Fruit fly (Drosophila melanogaster) whole organism, embryonic: ENCODE measurements around the gene mRpL16.

Experiments used
- Abd-B ChIP-seq: fragments of 200-800 bp; sonication (Bioruptor generic); optimal IDR thresholded peaks from 2 replicates; lab custom pipeline; 2018; ENCODE audit warnings: missing biosample characterization, mild to moderate bottlenecking, missing genetic modification characterization, moderate library complexity
- Adf1 ChIP-seq: fragments of 200-800 bp; sonication (Bioruptor generic); IDR thresholded peaks from 2 replicates; pipeline ENCODE4 v1.3.6; 2022; ENCODE audit warnings: missing biosample characterization, missing genetic modification characterization
- Bgb ChIP-seq: fragments of 200-800 bp; sonication (Bioruptor generic); IDR thresholded peaks from 2 replicates; pipeline ENCODE4 v1.3.6; 2022; ENCODE audit warnings: missing biosample characterization, missing genetic modification characterization; ENCODE audit not compliant: partially characterized antibody
- Blimp-1 ChIP-seq: fragments of 200-800 bp; sonication (Bioruptor generic); optimal IDR thresholded peaks from 3 replicates; lab custom pipeline; 2018; ENCODE audit warnings: missing biosample characterization, missing genetic modification characterization, mild to moderate bottlenecking, moderate library complexity, missing genetic modification reagents
- CG10543 ChIP-seq: fragments of 200-800 bp; sonication (Bioruptor generic); optimal IDR thresholded peaks from 3 replicates; lab custom pipeline; 2017; ENCODE audit warnings: missing biosample characterization, mild to moderate bottlenecking, missing genetic modification characterization, moderate library complexity
- CG14965 ChIP-seq: fragments of 200-800 bp; sonication (Bioruptor generic); optimal IDR thresholded peaks from 2 replicates; lab custom pipeline; 2016; ENCODE audit warnings: missing biosample characterization, missing genetic modification characterization, borderline replicate concordance
- CG15514 ChIP-seq: fragments of 200-800 bp; sonication (Bioruptor generic); optimal IDR thresholded peaks from 3 replicates; lab custom pipeline; 2017; ENCODE audit warnings: missing biosample characterization, missing genetic modification characterization, mild to moderate bottlenecking, moderate library complexity, missing genetic modification reagents
- CG16813 ChIP-seq: fragments of 200-800 bp; sonication (Bioruptor generic); IDR thresholded peaks from 3 replicates; pipeline ENCODE4 v1.3.6; 2022; ENCODE audit warnings: missing biosample characterization, missing genetic modification characterization; ENCODE audit not compliant: partially characterized antibody
- CG16863 ChIP-seq: fragments of 200-800 bp; sonication (Bioruptor generic); optimal IDR thresholded peaks from 3 replicates; lab custom pipeline; 2016; ENCODE audit warnings: missing biosample characterization, missing genetic modification characterization
- CG17612 ChIP-seq: fragments of 200-800 bp; sonication (Bioruptor generic); IDR thresholded peaks from 2 replicates; pipeline ENCODE4 v1.3.6; 2022; ENCODE audit warnings: missing biosample characterization, missing genetic modification characterization
- CG17802 ChIP-seq: fragments of 200-800 bp; sonication (Bioruptor generic); optimal IDR thresholded peaks from 2 replicates; lab custom pipeline; 2018; ENCODE audit warnings: missing biosample characterization, mild to moderate bottlenecking, missing genetic modification characterization, moderate library complexity
- CG18262 ChIP-seq: fragments of 200-800 bp; optimal IDR thresholded peaks from 3 replicates; lab custom pipeline; 2019; ENCODE audit warnings: missing biosample characterization, mild to moderate bottlenecking, missing genetic modification characterization, moderate library complexity
- CG18476 ChIP-seq: fragments of 200-800 bp; sonication (Bioruptor generic); optimal IDR thresholded peaks from 2 replicates; lab custom pipeline; 2016; ENCODE audit warnings: missing biosample characterization, mild to moderate bottlenecking, missing genetic modification characterization
- CG18599 ChIP-seq: fragments of 200-800 bp; sonication (Bioruptor generic); optimal IDR thresholded peaks from 3 replicates; lab custom pipeline; 2017; ENCODE audit warnings: missing biosample characterization, missing genetic modification characterization, mild to moderate bottlenecking, moderate library complexity, missing genetic modification reagents
- CG2712 ChIP-seq: fragments of 200-800 bp; optimal IDR thresholded peaks from 3 replicates; lab custom pipeline; 2019; ENCODE audit warnings: missing biosample characterization, mild to moderate bottlenecking, missing genetic modification characterization, moderate library complexity
- CG30403 ChIP-seq: fragments of 200-800 bp; sonication (Bioruptor generic); optimal IDR thresholded peaks from 3 replicates; lab custom pipeline; 2016; ENCODE audit warnings: missing biosample characterization, missing genetic modification characterization
- CG31388 ChIP-seq: fragments of 200-800 bp; sonication (Bioruptor generic); optimal IDR thresholded peaks from 2 replicates; lab custom pipeline; 2016; ENCODE audit warnings: missing biosample characterization, missing genetic modification characterization
- CG4404 ChIP-seq: fragments of 200-800 bp; sonication (Bioruptor generic); IDR thresholded peaks from 2 replicates; pipeline ENCODE4 v1.3.6; 2022; ENCODE audit warnings: missing biosample characterization, missing genetic modification characterization
- CG4854 ChIP-seq: fragments of 200-800 bp; sonication (Bioruptor generic); optimal IDR thresholded peaks from 2 replicates; lab custom pipeline; 2016; ENCODE audit warnings: missing biosample characterization, missing genetic modification characterization, inconsistent platforms
- CG6689 ChIP-seq: fragments of 200-800 bp; sonication (Bioruptor generic); IDR thresholded peaks from 2 replicates; pipeline ENCODE4 v1.3.6; 2022; ENCODE audit warnings: missing biosample characterization, missing genetic modification characterization
- CG7987 ChIP-seq: fragments of 200-800 bp; sonication (Bioruptor generic); optimal IDR thresholded peaks from 2 replicates; lab custom pipeline; 2018; ENCODE audit warnings: missing biosample characterization, mild to moderate bottlenecking, missing genetic modification characterization, moderate library complexity
- CG8478 ChIP-seq: fragments of >200 bp; optimal IDR thresholded peaks from 2 replicates; lab custom pipeline; 2018
- CG9609 ChIP-seq: fragments of 200-800 bp; sonication (Bioruptor generic); optimal IDR thresholded peaks from 3 replicates; lab custom pipeline; 2016; ENCODE audit warnings: missing biosample characterization, missing genetic modification characterization
- CG9797 ChIP-seq: fragments of 200-800 bp; sonication (Bioruptor generic); optimal IDR thresholded peaks from 3 replicates; lab custom pipeline; 2018; ENCODE audit warnings: missing biosample characterization, mild to moderate bottlenecking, missing genetic modification characterization
- CG9932 ChIP-seq: fragments of 200-800 bp; sonication (Bioruptor generic); IDR thresholded peaks from 2 replicates; pipeline ENCODE4 v1.3.6; 2022; ENCODE audit warnings: missing biosample characterization, missing genetic modification characterization
- Dad ChIP-seq: fragments of 200-800 bp; sonication (Bioruptor generic); optimal IDR thresholded peaks from 3 replicates; lab custom pipeline; 2016; ENCODE audit warnings: missing biosample characterization, missing genetic modification characterization
- E2f2 ChIP-seq: fragments of 200-800 bp; sonication (Bioruptor generic); IDR thresholded peaks from 2 replicates; pipeline ENCODE4 v1.3.6; 2022; ENCODE audit warnings: missing biosample characterization, missing genetic modification characterization
- Eip74EF ChIP-seq, 2 experiments: fragments of 200-800 bp in 1 of 2; fragments of >200 bp in 1 of 2; sonication (Bioruptor generic) in 1 of 2; optimal IDR thresholded peaks; 2 replicates each; lab custom pipeline; 2017 to 2019; ENCODE audit warnings: missing biosample characterization in 2 of 2, missing genetic modification characterization in 2 of 2, mild to moderate bottlenecking in 1 of 2, moderate library complexity in 1 of 2
- Fer3 ChIP-seq: fragments of 200-800 bp; sonication (Bioruptor generic); optimal IDR thresholded peaks from 2 replicates; lab custom pipeline; 2018; ENCODE audit warnings: missing biosample characterization, mild to moderate bottlenecking, missing genetic modification characterization, moderate library complexity
- HmgD ChIP-seq: fragments of 200-800 bp; sonication (Bioruptor generic); optimal IDR thresholded peaks from 3 replicates; lab custom pipeline; 2016; ENCODE audit warnings: missing biosample characterization, missing genetic modification characterization
- Hmr ChIP-seq: fragments of 200-800 bp; sonication (Bioruptor generic); optimal IDR thresholded peaks from 3 replicates; lab custom pipeline; 2017; ENCODE audit warnings: mild to moderate bottlenecking, missing biosample characterization, missing genetic modification reagents, missing genetic modification characterization
- Hmx ChIP-seq: fragments of 200-800 bp; sonication (Bioruptor generic); optimal IDR thresholded peaks from 2 replicates; lab custom pipeline; 2016; ENCODE audit warnings: missing biosample characterization, missing genetic modification characterization
- Kr ChIP-seq: fragments of 200-800 bp; sonication (Bioruptor generic); optimal IDR thresholded peaks from 2 replicates; lab custom pipeline; 2017; ENCODE audit warnings: missing biosample characterization, mild to moderate bottlenecking, missing genetic modification characterization
- NK7.1 ChIP-seq: fragments of 200-800 bp; sonication (Bioruptor generic); optimal IDR thresholded peaks from 3 replicates; lab custom pipeline; 2016; ENCODE audit warnings: missing biosample characterization, missing genetic modification characterization
- Nf-YB ChIP-seq: fragments of 200-800 bp; sonication (Bioruptor generic); optimal IDR thresholded peaks from 3 replicates; lab custom pipeline; 2019; ENCODE audit warnings: missing biosample characterization, mild to moderate bottlenecking, missing genetic modification characterization, moderate library complexity
- Taf1 ChIP-seq: fragments of 200-800 bp; sonication (Bioruptor generic); IDR thresholded peaks from 2 replicates; pipeline ENCODE4 v1.3.6; 2022; ENCODE audit warnings: missing biosample characterization, missing genetic modification characterization
- Xbp1 ChIP-seq: fragments of 200-800 bp; sonication (Bioruptor generic); optimal IDR thresholded peaks from 3 replicates; lab custom pipeline; 2016; ENCODE audit warnings: missing biosample characterization, mild to moderate bottlenecking, missing genetic modification characterization
- ac ChIP-seq: fragments of 200-800 bp; sonication (Bioruptor generic); optimal IDR thresholded peaks from 3 replicates; lab custom pipeline; 2017; ENCODE audit warnings: missing biosample characterization, mild to moderate bottlenecking, missing genetic modification characterization
- al ChIP-seq: fragments of 200-800 bp; sonication (Bioruptor generic); IDR thresholded peaks from 2 replicates; pipeline ENCODE4 v1.3.6; 2022; ENCODE audit warnings: missing biosample characterization, missing genetic modification characterization
- dm ChIP-seq: fragments of 200-800 bp; sonication (Bioruptor generic); optimal IDR thresholded peaks from 3 replicates; lab custom pipeline; 2016; ENCODE audit warnings: missing biosample characterization, missing genetic modification characterization
- lbe ChIP-seq: fragments of 200-800 bp; sonication (Bioruptor generic); optimal IDR thresholded peaks from 2 replicates; lab custom pipeline; 2016; ENCODE audit warnings: missing biosample characterization, mild to moderate bottlenecking, missing genetic modification characterization
- mld ChIP-seq: fragments of 200-800 bp; sonication (Bioruptor generic); IDR thresholded peaks from 3 replicates; pipeline ENCODE4 v1.3.6; 2022; ENCODE audit warnings: missing biosample characterization, missing genetic modification characterization; ENCODE audit not compliant: partially characterized antibody
- nmo ChIP-seq: fragments of 200-800 bp; sonication (Bioruptor generic); optimal IDR thresholded peaks from 2 replicates; lab custom pipeline; 2018; ENCODE audit warnings: missing biosample characterization, mild to moderate bottlenecking, missing genetic modification characterization, moderate library complexity
- pb ChIP-seq: fragments of 200-800 bp; sonication (Bioruptor generic); optimal IDR thresholded peaks from 3 replicates; lab custom pipeline; 2016; ENCODE audit warnings: missing biosample characterization, missing genetic modification characterization
- row ChIP-seq: fragments of 200-800 bp; sonication (Bioruptor generic); IDR thresholded peaks from 3 replicates; pipeline ENCODE4 v1.3.6; 2022; ENCODE audit warnings: missing biosample characterization, missing genetic modification characterization
- shn ChIP-seq: fragments of 200-800 bp; sonication (Bioruptor generic); optimal IDR thresholded peaks from 3 replicates; lab custom pipeline; 2016; ENCODE audit warnings: missing biosample characterization, missing genetic modification characterization
- sr ChIP-seq: fragments of 200-800 bp; sonication (Bioruptor generic); IDR thresholded peaks from 3 replicates; pipeline ENCODE4 v1.3.6; 2022; ENCODE audit warnings: missing biosample characterization, missing genetic modification characterization
- stwl ChIP-seq: fragments of 200-800 bp; sonication (Bioruptor generic); optimal IDR thresholded peaks from 3 replicates; lab custom pipeline; 2018; ENCODE audit warnings: missing biosample characterization, mild to moderate bottlenecking, missing genetic modification characterization, moderate library complexity
- tap ChIP-seq: fragments of 200-800 bp; optimal IDR thresholded peaks from 3 replicates; lab custom pipeline; 2019; ENCODE audit warnings: missing biosample characterization, mild to moderate bottlenecking, missing genetic modification characterization, moderate library complexity
- tgo ChIP-seq: fragments of 200-800 bp; sonication (Bioruptor generic); IDR thresholded peaks from 3 replicates; pipeline ENCODE4 v1.3.6; 2022; ENCODE audit warnings: missing biosample characterization, missing genetic modification characterization
- wor ChIP-seq: fragments of 200-800 bp; sonication (Bioruptor generic); IDR thresholded peaks from 2 replicates; pipeline ENCODE4 v1.3.6; 2022; ENCODE audit warnings: missing biosample characterization, missing genetic modification characterization

The mRpL16 gene

DNA sequence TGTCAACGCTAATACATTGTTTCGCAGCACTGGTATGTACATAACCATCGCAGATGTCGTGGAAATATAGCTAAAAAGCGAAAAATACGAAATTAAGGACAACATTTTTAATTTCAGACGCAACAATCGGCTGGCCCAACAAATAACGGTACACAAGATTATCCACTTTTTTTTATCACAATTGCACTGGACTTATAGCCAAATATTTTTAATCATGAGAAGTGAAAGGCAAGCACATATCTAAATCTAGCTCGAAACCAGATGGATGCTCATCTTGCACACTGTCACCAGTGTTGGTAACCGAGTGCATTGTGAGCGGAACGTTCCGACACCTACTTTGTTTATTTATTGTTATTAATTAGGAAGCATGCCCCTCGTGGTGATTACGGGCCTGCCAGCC lies 50.0 kb downstream of the mRpL16 start, which contains the start of the genes CG3857 and CG3587 (continued):
- TF ChIP-seq Dad (GFP tag; lab: Kevin White, UChicago) (peak; percentile 58), CG10543 (peak; percentile 64), CG31388 (GFP tag; lab: Kevin White, UChicago) (peak; percentile 11), CG7987 (GFP tag; lab: Kevin White, UChicago) (peak; percentile 48), CG17612 (GFP tag; lab: Robert Waterston, UW) (no peak), CG6689 (GFP tag; lab: Robert Waterston, UW) (peak; percentile 71), Blimp-1 (GFP tag; lab: Kevin White, UChicago) (peak; percentile 49), Xbp1 (GFP tag; lab: Kevin White, UChicago) (peak; percentile 82), Fer3 (tag; lab: Kevin White, UChicago) (peak; percentile 47), CG9609 (GFP tag; lab: Kevin White, UChicago) (peak; percentile 83), al (GFP tag; lab: Robert Waterston, UW) (peak; percentile 75), dm (GFP tag; lab: Kevin White, UChicago) (peak; percentile 88), Taf1 (GFP tag; lab: Robert Waterston, UW) (peak; percentile 48; the same call in 1 of the 2 replicates), tgo (GFP tag; lab: Robert Waterston, UW) (peak; percentile 73), HmgD (GFP tag; lab: Kevin White, UChicago) (peak; percentile 90), ac (GFP tag; lab: Kevin White, UChicago) (no peak), CG2712 (tag; lab: Kevin White, UChicago) (peak; percentile 77), E2f2 (GFP tag; lab: Robert Waterston, UW) (peak; percentile 50), Hmr (GFP tag; lab: Kevin White, UChicago) (peak; percentile 81), Adf1 (GFP tag; lab: Robert Waterston, UW) (no peak), shn (GFP tag; lab: Kevin White, UChicago) (peak; percentile 91), CG4404 (peak; percentile 66), CG8478 (no peak), CG30403 (peak; percentile 90), Nf-YB (GFP tag; lab: Kevin White, UChicago) (peak; percentile 44), mld (no peak), CG16813 (GFP tag; lab: Robert Waterston, UW) (no peak), wor (GFP tag; lab: Robert Waterston, UW) (peak; percentile 60), NK7.1 (GFP tag; lab: Kevin White, UChicago) (peak; percentile 43), lbe (GFP tag; lab: Kevin White, UChicago) (peak; percentile 42), CG18476 (peak; percentile 56), Hmx (peak; percentile 33), CG16863 (GFP tag; lab: Kevin White, UChicago) (peak; percentile 76), CG15514 (GFP tag; lab: Kevin White, UChicago) (peak; percentile 82), CG9797 (GFP tag; lab: Kevin White, UChicago) (peak; percentile 15), CG18262 (tag; lab: Kevin White, UChicago) (peak; percentile 71), CG17802 (tag; lab: Kevin White, UChicago) (no peak), nmo (GFP tag; lab: Kevin White, UChicago) (peak; percentile 83), Eip74EF (GFP tag; optimal IDR thresholded peaks at IDR 0.05; lab: Kevin White, UChicago) (no peak), CG4854 (GFP tag; lab: Kevin White, UChicago) (peak; percentile 28), CG9932 (GFP tag; lab: Robert Waterston, UW) (peak; percentile 84), row (peak; percentile 96), Kr (GFP tag; lab: Kevin White, UChicago) (no peak), CG18599 (GFP tag; lab: Kevin White, UChicago) (peak; percentile 73), stwl (tag; lab: Kevin White, UChicago) (peak; percentile 93), Bgb (GFP tag; lab: Robert Waterston, UW) (no peak), tap (no peak), pb (GFP tag; lab: Kevin White, UChicago) (peak; percentile 76), CG14965 (GFP tag; lab: Kevin White, UChicago) (no peak), Abd-B (GFP tag; lab: Kevin White, UChicago) (peak; percentile 71), sr (GFP tag; lab: Robert Waterston, UW) (0 out of 3 replicates have a peak, but pooled peaks have one; percentile 4)
